Worm (Caenorhabditis elegans) whole organism, L1 larva: Measurements from ENCODE around the gene Y51B9A.14.

Experiments used
- C16A3.4 ChIP-seq: fragments of 150-350 bp; optimal IDR thresholded peaks from 2 replicates; lab custom pipeline; 2014; ENCODE audit warnings: missing biosample characterization, missing genetic modification characterization
- C34B4.2 ChIP-seq: sonication (generic microtip); optimal IDR thresholded peaks from 2 replicates; lab custom pipeline; 2017; ENCODE audit warnings: mild to moderate bottlenecking, missing genetic modification characterization, missing compliant biosample characterization
- F16B12.6 ChIP-seq: fragments of 150-350 bp; optimal IDR thresholded peaks from 2 replicates; lab custom pipeline; 2014; ENCODE audit warnings: missing biosample characterization, missing genetic modification characterization
- Y116A8C.19 ChIP-seq: sonication (generic microtip); optimal IDR thresholded peaks from 2 replicates; lab custom pipeline; 2016; ENCODE audit warnings: missing compliant biosample characterization, missing genetic modification characterization, borderline replicate concordance
- aha-1 ChIP-seq: fragments of 150-350 bp; optimal IDR thresholded peaks from 2 replicates; lab custom pipeline; 2014; ENCODE audit warnings: missing biosample characterization, missing genetic modification characterization
- aly-2 ChIP-seq: fragments of 150-350 bp; optimal IDR thresholded peaks from 2 replicates; lab custom pipeline; 2014; ENCODE audit warnings: missing biosample characterization, missing genetic modification characterization
- ama-1 ChIP-seq: fragments of 150-350 bp; optimal IDR thresholded peaks from 2 replicates; lab custom pipeline; 2014
- blmp-1 ChIP-seq: fragments of 150-350 bp; optimal IDR thresholded peaks from 2 replicates; lab custom pipeline; 2014; ENCODE audit warnings: missing biosample characterization, missing genetic modification characterization
- ceh-88 ChIP-seq: fragments of 200-800 bp; sonication (Bioruptor generic); IDR thresholded peaks from 2 replicates; pipeline ENCODE4 v1.3.6; 2022; ENCODE audit warnings: missing genetic modification characterization, missing compliant biosample characterization
- ceh-90 ChIP-seq: sonication (generic microtip); optimal IDR thresholded peaks from 2 replicates; lab custom pipeline; 2016; ENCODE audit warnings: missing genetic modification characterization, missing compliant biosample characterization
- ces-1 ChIP-seq: fragments of 150-350 bp; optimal IDR thresholded peaks from 2 replicates; lab custom pipeline; 2014; ENCODE audit warnings: missing biosample characterization, missing genetic modification reagents, missing genetic modification characterization
- dpl-1 ChIP-seq, 3 experiments: fragments of 150-350 bp in 2 of 3; sonication (generic microtip) in 1 of 3; optimal IDR thresholded peaks; 2 replicates each; lab custom pipeline; 2014 to 2017; ENCODE audit warnings: missing biosample characterization in 3 of 3, missing genetic modification characterization in 3 of 3, missing genetic modification reagents in 3 of 3
- efl-1 ChIP-seq, 4 experiments: fragments of 150-350 bp; optimal IDR thresholded peaks in 3 of 4; peaks in 1 of 4; 1 replicate in 1 of 4; 2 replicates in 3 of 4; lab custom pipeline; 2014; ENCODE audit warnings: missing biosample characterization in 2 of 4, missing genetic modification characterization in 2 of 4, missing genetic modification reagents in 2 of 4
- egl-27 ChIP-seq, 2 experiments: fragments of 150-350 bp in 1 of 2; sonication (generic microtip); optimal IDR thresholded peaks; 3 replicates each; lab custom pipeline; 2017 to 2018; ENCODE audit warnings: missing biosample characterization in 2 of 2, missing genetic modification characterization in 2 of 2, missing genetic modification reagents in 2 of 2
- elt-3 ChIP-seq, 6 experiments: fragments of 150-350 bp in 1 of 6; sonication (generic microtip); optimal IDR thresholded peaks; 2 replicates each; lab custom pipeline; 2017 to 2018; ENCODE audit warnings: missing biosample characterization in 6 of 6, missing genetic modification characterization in 6 of 6, inconsistent platforms in 1 of 6
- fkh-10 ChIP-seq: sonication (generic microtip); optimal IDR thresholded peaks from 2 replicates; lab custom pipeline; 2017; ENCODE audit warnings: missing biosample characterization, missing genetic modification reagents, missing genetic modification characterization
- grh-1 ChIP-seq: fragments of 200-800 bp; sonication (Bioruptor generic); IDR thresholded peaks from 2 replicates; pipeline ENCODE4 v1.3.6; 2022; ENCODE audit warnings: missing genetic modification reagents, missing genetic modification characterization, missing compliant biosample characterization
- hpl-2 ChIP-seq: fragments of 150-350 bp; optimal IDR thresholded peaks from 2 replicates; lab custom pipeline; 2014; ENCODE audit warnings: missing biosample characterization, missing genetic modification reagents, missing genetic modification characterization
- isw-1 ChIP-seq: fragments of 200-800 bp; sonication (Bioruptor generic); IDR thresholded peaks from 2 replicates; pipeline ENCODE4 v1.3.6; 2022; ENCODE audit warnings: missing genetic modification characterization, missing compliant biosample characterization
- lin-13 ChIP-seq: fragments of 150-350 bp; optimal IDR thresholded peaks from 2 replicates; lab custom pipeline; 2014; ENCODE audit warnings: missing biosample characterization, missing genetic modification reagents, missing genetic modification characterization
- lin-14 ChIP-seq: fragments of 200-800 bp; sonication (Bioruptor generic); optimal IDR thresholded peaks from 2 replicates; lab custom pipeline; 2018; ENCODE audit warnings: mild to moderate bottlenecking, missing genetic modification characterization, moderate library complexity, missing compliant biosample characterization
- lin-15B ChIP-seq: fragments of 150-350 bp; sonication (generic microtip); optimal IDR thresholded peaks from 3 replicates; lab custom pipeline; 2014; ENCODE audit warnings: missing biosample characterization, missing genetic modification characterization
- lin-39 ChIP-seq: fragments of 150-350 bp; optimal IDR thresholded peaks from 2 replicates; lab custom pipeline; 2014; ENCODE audit warnings: missing biosample characterization, missing genetic modification reagents, missing genetic modification characterization
- lir-3 ChIP-seq: sonication (generic microtip); optimal IDR thresholded peaks from 2 replicates; lab custom pipeline; 2016; ENCODE audit warnings: mild to moderate bottlenecking, missing genetic modification characterization, moderate library complexity, missing compliant biosample characterization; ENCODE audit not compliant: poor library complexity
- lsy-2 ChIP-seq, 2 experiments: fragments of 150-350 bp; optimal IDR thresholded peaks; 2 replicates each; lab custom pipeline; 2014; ENCODE audit warnings: missing biosample characterization in 2 of 2, missing genetic modification characterization in 2 of 2
- mdl-1 ChIP-seq, 2 experiments: fragments of 150-350 bp; optimal IDR thresholded peaks; 2 replicates each; lab custom pipeline; 2014 to 2017; ENCODE audit warnings: missing biosample characterization in 2 of 2, missing genetic modification characterization in 2 of 2, inconsistent platforms in 1 of 2
- mep-1 ChIP-seq: fragments of 150-350 bp; optimal IDR thresholded peaks from 2 replicates; lab custom pipeline; 2014; ENCODE audit warnings: missing biosample characterization, missing genetic modification characterization
- nhr-11 ChIP-seq: fragments of 150-350 bp; optimal IDR thresholded peaks from 2 replicates; lab custom pipeline; 2014; ENCODE audit warnings: missing biosample characterization, missing genetic modification characterization
- nhr-20 ChIP-seq: sonication (generic microtip); optimal IDR thresholded peaks from 2 replicates; lab custom pipeline; 2016; ENCODE audit warnings: mild to moderate bottlenecking, missing genetic modification characterization, missing compliant biosample characterization
- nhr-237 ChIP-seq: fragments of 150-350 bp; optimal IDR thresholded peaks from 2 replicates; lab custom pipeline; 2014; ENCODE audit warnings: missing biosample characterization, missing genetic modification characterization
- nhr-71 ChIP-seq: sonication (generic microtip); optimal IDR thresholded peaks from 2 replicates; lab custom pipeline; 2016; ENCODE audit warnings: mild to moderate bottlenecking, missing genetic modification characterization, moderate library complexity, missing compliant biosample characterization
- nhr-76 ChIP-seq: sonication (generic microtip); optimal IDR thresholded peaks from 2 replicates; lab custom pipeline; 2017; ENCODE audit warnings: missing biosample characterization, missing genetic modification characterization
- nhr-77 ChIP-seq: fragments of 150-350 bp; optimal IDR thresholded peaks from 2 replicates; lab custom pipeline; 2014; ENCODE audit warnings: missing biosample characterization, missing genetic modification characterization
- nhr-84 ChIP-seq: sonication (generic microtip); optimal IDR thresholded peaks from 2 replicates; lab custom pipeline; 2017; ENCODE audit warnings: missing biosample characterization, missing genetic modification characterization
- nhr-85 ChIP-seq: sonication (generic microtip); peaks from one replicate; lab custom pipeline; 2016; ENCODE audit warnings: missing genetic modification characterization, inconsistent platforms, missing compliant biosample characterization
- pax-3 ChIP-seq: fragments of 200-800 bp; sonication (Bioruptor generic); optimal IDR thresholded peaks from 2 replicates; lab custom pipeline; 2018; ENCODE audit warnings: mild to moderate bottlenecking, missing genetic modification characterization, moderate library complexity, missing compliant biosample characterization
- pqm-1 ChIP-seq: sonication (generic microtip); optimal IDR thresholded peaks from 3 replicates; lab custom pipeline; 2017; ENCODE audit warnings: missing biosample characterization, missing genetic modification characterization
- rnt-1 ChIP-seq: sonication (generic microtip); optimal IDR thresholded peaks from 2 replicates; lab custom pipeline; 2016; ENCODE audit warnings: mild to moderate bottlenecking, missing genetic modification characterization, moderate library complexity, missing compliant biosample characterization
- snpc-4 ChIP-seq: fragments of 150-350 bp; optimal IDR thresholded peaks from 2 replicates; lab custom pipeline; 2014; ENCODE audit warnings: missing biosample characterization, missing genetic modification characterization
- tbx-2 ChIP-seq: sonication (generic microtip); optimal IDR thresholded peaks from 2 replicates; lab custom pipeline; 2016; ENCODE audit warnings: missing genetic modification characterization, missing compliant biosample characterization
- tlp-1 ChIP-seq: fragments of 150-350 bp; optimal IDR thresholded peaks from 2 replicates; lab custom pipeline; 2014; ENCODE audit warnings: missing biosample characterization, missing genetic modification characterization
- unc-130 ChIP-seq: fragments of 150-350 bp; optimal IDR thresholded peaks from 2 replicates; lab custom pipeline; 2017; ENCODE audit warnings: missing biosample characterization, missing genetic modification characterization, inconsistent platforms
- unc-62 ChIP-seq: fragments of 150-350 bp; optimal IDR thresholded peaks from 2 replicates; lab custom pipeline; 2014; ENCODE audit warnings: missing biosample characterization, missing genetic modification reagents, missing genetic modification characterization
- xbp-1 ChIP-seq: sonication (generic microtip); optimal IDR thresholded peaks from 2 replicates; lab custom pipeline; 2016; ENCODE audit warnings: missing genetic modification characterization, missing compliant biosample characterization
- zag-1 ChIP-seq: fragments of 150-350 bp; optimal IDR thresholded peaks from 2 replicates; lab custom pipeline; 2014; ENCODE audit warnings: missing biosample characterization, missing genetic modification characterization

The Y51B9A.14 gene

ce11 chrII:9372393-9372792 lies 25.9 kb downstream of the Y51B9A.14 start, which contains the start of gene C06C3.3:
C06C3.3 (minus strand) TSS chrII:9372493.
- TF ChIP-seq snpc-4 (no peak), nhr-237 (tag; lab: Kevin White, UChicago) (no peak), nhr-11 (tag; lab: Kevin White, UChicago) (no peak), isw-1 (no peak), ceh-90 (tag; lab: Kevin White, UChicago) (no peak), nhr-76 (no peak), hpl-2 (GFP tag; lab: Kevin White, UChicago) (no peak), fkh-10 (GFP tag; lab: Kevin White, UChicago) (no peak), unc-62 (GFP tag; lab: Kevin White, UChicago) (no peak), ces-1 (GFP tag; lab: Kevin White, UChicago) (no peak), pqm-1 (tag; lab: Kevin White, UChicago) (no peak)
- TF ChIP-seq, all 84 proteins: peak for 0

- TF ChIP-seq aly-2 (tag; lab: Kevin White, UChicago) = no peak
Observed at ce11 chrII:9369394-9369793, 28.9 kb downstream of the Y51B9A.14 start.

ce11 chrII:9362249-9362648 lies 36.0 kb downstream of the Y51B9A.14 start:
- TF ChIP-seq efl-1 (optimal IDR thresholded peaks at IDR 0.05; lab: Kevin White, UChicago) (no peak), efl-1 (GFP tag; optimal IDR thresholded peaks at IDR 0.05 in 1 of 2; lab: Kevin White, UChicago) (peak in 1 of 2 experiments; percentile 75), lin-13 (GFP tag; lab: Kevin White, UChicago) (no peak)

- no peak for TF ChIP-seq ama-1 (lab: Kevin White, UChicago)
- TF ChIP-seq zag-1 (tag; lab: Kevin White, UChicago) = no peak
- TF ChIP-seq Y116A8C.19 (tag; lab: Kevin White, UChicago) = no peak
- TF ChIP-seq pqm-1 (tag; lab: Kevin White, UChicago) = no peak
- no peak for TF ChIP-seq aly-2 (tag; lab: Kevin White, UChicago)
- no peak for TF ChIP-seq egl-27 (tag; optimal IDR thresholded peaks at IDR 0.05; lab: Kevin White, UChicago)
- no peak for TF ChIP-seq F16B12.6 (tag; lab: Kevin White, UChicago)
- TF ChIP-seq nhr-76 = no peak
- TF ChIP-seq lin-15B = no peak
- TF ChIP-seq lin-14 = no peak
- TF ChIP-seq mep-1 = no peak
- TF ChIP-seq nhr-20 = no peak
- no peak for TF ChIP-seq mdl-1 (tag; optimal IDR thresholded peaks at IDR 0.05; lab: Kevin White, UChicago)
Observed at ce11 chrII:9358230-9358629, 40.0 kb downstream of the Y51B9A.14 start, which contains the start of gene mel-11. mel-11 (plus strand) TSS chrII:9358530.

ce11 chrII:9356723-9357122 lies 41.5 kb downstream of the Y51B9A.14 start:
- peak; percentile 63 for TF ChIP-seq unc-130 (tag; lab: Kevin White, UChicago)
- TF ChIP-seq elt-3 (tag; optimal IDR thresholded peaks at IDR 0.05; lab: Kevin White, UChicago) = peak in 1 of 6 experiments; percentile 60
- no peak for TF ChIP-seq F16B12.6 (tag; lab: Kevin White, UChicago)
- no peak for TF ChIP-seq nhr-84 (tag; lab: Kevin White, UChicago)
- peak; percentile 58 for TF ChIP-seq nhr-20
- no peak for TF ChIP-seq aha-1 (tag; lab: Kevin White, UChicago)
- no peak for TF ChIP-seq ceh-90 (tag; lab: Kevin White, UChicago)
- peak; percentile 12 for TF ChIP-seq C16A3.4 (tag; lab: Kevin White, UChicago)
- TF ChIP-seq blmp-1 (tag; lab: Kevin White, UChicago) = peak; percentile 59
- peak; percentile 38 for TF ChIP-seq nhr-77
- peak in 1 of 2 experiments; percentile 68 for TF ChIP-seq lsy-2 (tag; optimal IDR thresholded peaks at IDR 0.05; lab: Kevin White, UChicago)
- TF ChIP-seq dpl-1 (GFP tag; optimal IDR thresholded peaks at IDR 0.05; lab: Kevin White, UChicago) = peak in 2 of 3 experiments; percentile 17 to 35
- TF ChIP-seq Y116A8C.19 (tag; lab: Kevin White, UChicago) = no peak
- TF ChIP-seq nhr-71 (tag; lab: Kevin White, UChicago) = peak; percentile 65
- TF ChIP-seq xbp-1 (tag; lab: Kevin White, UChicago) = peak; percentile 4
- no peak for TF ChIP-seq lin-39
- TF ChIP-seq tbx-2 (tag; lab: Kevin White, UChicago) = peak; percentile 5
- peak in 1 of 2 experiments; percentile 51 for TF ChIP-seq egl-27 (tag; optimal IDR thresholded peaks at IDR 0.05; lab: Kevin White, UChicago)
- no peak for TF ChIP-seq ceh-88 (GFP tag; lab: Robert Waterston, UW)
- TF ChIP-seq tlp-1 (tag; lab: Kevin White, UChicago) = no peak
- no peak for TF ChIP-seq pax-3
- no peak for TF ChIP-seq C34B4.2 (tag; lab: Kevin White, UChicago)
- peak; percentile 79 for TF ChIP-seq nhr-85 (tag; lab: Kevin White, UChicago)
- TF ChIP-seq rnt-1 (tag; lab: Kevin White, UChicago) = peak; percentile 50
- TF ChIP-seq grh-1 (GFP tag; lab: Robert Waterston, UW) = no peak
- TF ChIP-seq mdl-1 (tag; optimal IDR thresholded peaks at IDR 0.05; lab: Kevin White, UChicago) = peak in 1 of 2 experiments; percentile 60
- no peak for TF ChIP-seq lir-3 (tag; lab: Kevin White, UChicago)
